Fruit fly (Drosophila melanogaster) whole organism, embryonic: Measurements from ENCODE around the gene Tim9b.
A peak's percentile ranks its signal among the peaks of the same experiment; 100 is the strongest.

Source experiments
- Abd-B ChIP-seq: fragments of 200-800 bp; sonication (Bioruptor generic); optimal IDR thresholded peaks from 2 replicates; lab custom pipeline; 2018; ENCODE audit warnings: missing biosample characterization, mild to moderate bottlenecking, missing genetic modification characterization, moderate library complexity
- Asciz ChIP-seq: fragments of 200-800 bp; sonication (Bioruptor generic); optimal IDR thresholded peaks from 2 replicates; lab custom pipeline; 2017; ENCODE audit warnings: missing biosample characterization, mild to moderate bottlenecking, missing genetic modification characterization, missing genetic modification reagents
- BEAF-32 ChIP-seq: fragments of 200-800 bp; sonication (Bioruptor generic); optimal IDR thresholded peaks from 3 replicates; lab custom pipeline; 2017; ENCODE audit warnings: missing biosample characterization, missing genetic modification characterization, mild to moderate bottlenecking, moderate library complexity, missing genetic modification reagents
- CG1024 ChIP-seq: fragments of 200-800 bp; sonication (Bioruptor generic); IDR thresholded peaks from 2 replicates; pipeline ENCODE4 v1.3.6; 2022; ENCODE audit warnings: missing biosample characterization, missing genetic modification characterization
- CG11560 ChIP-seq: fragments of 200-800 bp; sonication (Bioruptor generic); IDR thresholded peaks from 3 replicates; pipeline ENCODE4 v1.3.6; 2022; ENCODE audit warnings: missing biosample characterization, missing genetic modification characterization
- CG13287 ChIP-seq: fragments of 200-800 bp; sonication (Bioruptor generic); IDR thresholded peaks from 2 replicates; pipeline ENCODE4 v1.3.6; 2022; ENCODE audit warnings: missing biosample characterization, missing genetic modification characterization; ENCODE audit not compliant: partially characterized antibody
- CG14441 ChIP-seq: fragments of 200-800 bp; sonication (Bioruptor generic); IDR thresholded peaks from 2 replicates; pipeline ENCODE4 v1.3.6; 2022; ENCODE audit warnings: missing biosample characterization, missing genetic modification characterization
- CG15073 ChIP-seq: fragments of 200-800 bp; sonication (Bioruptor generic); optimal IDR thresholded peaks from 2 replicates; lab custom pipeline; 2016; ENCODE audit warnings: missing biosample characterization, missing genetic modification characterization
- CG18262 ChIP-seq: fragments of 200-800 bp; optimal IDR thresholded peaks from 3 replicates; lab custom pipeline; 2019; ENCODE audit warnings: missing biosample characterization, mild to moderate bottlenecking, missing genetic modification characterization, moderate library complexity
- CG18619 ChIP-seq: fragments of 200-800 bp; sonication (Bioruptor generic); optimal IDR thresholded peaks from 3 replicates; lab custom pipeline; 2017; ENCODE audit warnings: missing biosample characterization, mild to moderate bottlenecking, missing genetic modification characterization
- CG3065 ChIP-seq: fragments of 200-800 bp; sonication (Bioruptor generic); optimal IDR thresholded peaks from 2 replicates; lab custom pipeline; 2016; ENCODE audit warnings: missing biosample characterization, missing genetic modification characterization
- CG32532 ChIP-seq: fragments of 200-800 bp; sonication (Bioruptor generic); IDR thresholded peaks from 2 replicates; pipeline ENCODE4 v1.3.6; 2022; ENCODE audit warnings: missing biosample characterization, missing genetic modification characterization
- CG3726 ChIP-seq: fragments of 200-800 bp; sonication (Bioruptor generic); IDR thresholded peaks from 3 replicates; pipeline ENCODE4, ENCODE4 v1.3.6; 2022; ENCODE audit warnings: missing biosample characterization, missing genetic modification characterization
- CG3995 ChIP-seq: fragments of 200-800 bp; sonication (Bioruptor generic); optimal IDR thresholded peaks from 3 replicates; lab custom pipeline; 2016; ENCODE audit warnings: missing biosample characterization, missing genetic modification characterization
- CG4617 ChIP-seq: fragments of 200-800 bp; sonication (Bioruptor generic); optimal IDR thresholded peaks from 3 replicates; lab custom pipeline; 2016; ENCODE audit warnings: missing biosample characterization, missing genetic modification characterization, borderline replicate concordance
- CG6254 ChIP-seq: fragments of 200-800 bp; sonication (Bioruptor generic); optimal IDR thresholded peaks from 3 replicates; lab custom pipeline; 2017; ENCODE audit warnings: mild to moderate bottlenecking, missing biosample characterization, missing genetic modification reagents, missing genetic modification characterization
- CG8089 ChIP-seq: fragments of 200-800 bp; sonication (Bioruptor generic); optimal IDR thresholded peaks from 3 replicates; lab custom pipeline; 2016; ENCODE audit warnings: missing biosample characterization, missing genetic modification characterization
- CG8388 ChIP-seq: fragments of 200-800 bp; sonication (Bioruptor generic); optimal IDR thresholded peaks from 2 replicates; lab custom pipeline; 2019; ENCODE audit warnings: missing biosample characterization, mild to moderate bottlenecking, missing genetic modification characterization, moderate library complexity
- Dll ChIP-seq: fragments of 200-800 bp; sonication (Bioruptor generic); IDR thresholded peaks from 4 replicates; pipeline ENCODE4 v1.3.6; 2022; ENCODE audit warnings: missing biosample characterization, missing genetic modification characterization; ENCODE audit not compliant: partially characterized antibody
- E2f1 ChIP-seq: fragments of 200-800 bp; sonication (Bioruptor generic); IDR thresholded peaks from 2 replicates; pipeline ENCODE4 v1.3.6; 2022; ENCODE audit warnings: missing biosample characterization, missing genetic modification characterization
- Elba2 ChIP-seq: fragments of 200-800 bp; sonication (Bioruptor generic); optimal IDR thresholded peaks from 3 replicates; lab custom pipeline; 2016; ENCODE audit warnings: missing biosample characterization, missing genetic modification characterization
- Fer1 ChIP-seq: fragments of 200-800 bp; sonication (Bioruptor generic); optimal IDR thresholded peaks from 2 replicates; lab custom pipeline; 2017; ENCODE audit warnings: missing biosample characterization, mild to moderate bottlenecking, missing genetic modification characterization
- Fer2 ChIP-seq: fragments of 200-800 bp; sonication (Bioruptor generic); optimal IDR thresholded peaks from 2 replicates; lab custom pipeline; 2018; ENCODE audit warnings: missing biosample characterization, mild to moderate bottlenecking, missing genetic modification characterization, moderate library complexity
- HLH3B ChIP-seq: fragments of 200-800 bp; sonication (Bioruptor generic); IDR thresholded peaks from 2 replicates; pipeline ENCODE4 v1.3.6; 2022; ENCODE audit warnings: missing biosample characterization, missing genetic modification characterization
- HLH4C ChIP-seq: fragments of 200-800 bp; sonication (Bioruptor generic); IDR thresholded peaks from 3 replicates; pipeline ENCODE4 v1.3.6; 2022; ENCODE audit warnings: missing biosample characterization, missing genetic modification characterization; ENCODE audit not compliant: partially characterized antibody
- HLHmδ ChIP-seq: fragments of 200-800 bp; sonication (Bioruptor generic); optimal IDR thresholded peaks from 2 replicates; lab custom pipeline; 2018; ENCODE audit warnings: missing biosample characterization, mild to moderate bottlenecking, missing genetic modification characterization, moderate library complexity
- Hr3 ChIP-seq: fragments of 200-800 bp; sonication (Bioruptor generic); optimal IDR thresholded peaks from 3 replicates; lab custom pipeline; 2016; ENCODE audit warnings: missing biosample characterization, missing genetic modification characterization
- Kr ChIP-seq: fragments of 200-800 bp; sonication (Bioruptor generic); optimal IDR thresholded peaks from 2 replicates; lab custom pipeline; 2017; ENCODE audit warnings: missing biosample characterization, mild to moderate bottlenecking, missing genetic modification characterization
- MBD-R2 ChIP-seq: fragments of 200-800 bp; sonication (Bioruptor generic); IDR thresholded peaks from 2 replicates; pipeline ENCODE4 v1.3.6; 2022; ENCODE audit warnings: missing biosample characterization, missing genetic modification characterization
- Mad ChIP-seq: fragments of 200-800 bp; sonication (Bioruptor generic); optimal IDR thresholded peaks from 2 replicates; lab custom pipeline; 2016; ENCODE audit warnings: missing biosample characterization, missing genetic modification characterization
- Max ChIP-seq: fragments of 200-800 bp; sonication (Bioruptor generic); optimal IDR thresholded peaks from 2 replicates; lab custom pipeline; 2016; ENCODE audit warnings: missing biosample characterization, mild to moderate bottlenecking, missing genetic modification characterization
- Mes4 ChIP-seq: fragments of 200-800 bp; sonication (Bioruptor generic); optimal IDR thresholded peaks from 2 replicates; lab custom pipeline; 2016; ENCODE audit warnings: missing biosample characterization, missing genetic modification characterization
- Nf-YB ChIP-seq: fragments of 200-800 bp; sonication (Bioruptor generic); optimal IDR thresholded peaks from 3 replicates; lab custom pipeline; 2019; ENCODE audit warnings: missing biosample characterization, mild to moderate bottlenecking, missing genetic modification characterization, moderate library complexity
- Side ChIP-seq: fragments of 200-800 bp; sonication (Bioruptor generic); optimal IDR thresholded peaks from 2 replicates; lab custom pipeline; 2016; ENCODE audit warnings: missing biosample characterization, missing genetic modification characterization
- Sox100B ChIP-seq: fragments of 200-800 bp; sonication (Bioruptor generic); optimal IDR thresholded peaks from 3 replicates; lab custom pipeline; 2018; ENCODE audit warnings: missing biosample characterization, mild to moderate bottlenecking, missing genetic modification characterization
- Vsx1 ChIP-seq: fragments of 200-800 bp; sonication (Bioruptor generic); optimal IDR thresholded peaks from 2 replicates; lab custom pipeline; 2017; ENCODE audit warnings: missing biosample characterization, mild to moderate bottlenecking, missing genetic modification characterization, missing genetic modification reagents
- ac ChIP-seq: fragments of 200-800 bp; sonication (Bioruptor generic); optimal IDR thresholded peaks from 3 replicates; lab custom pipeline; 2017; ENCODE audit warnings: missing biosample characterization, mild to moderate bottlenecking, missing genetic modification characterization
- emc ChIP-seq: fragments of 200-800 bp; sonication (Bioruptor generic); optimal IDR thresholded peaks from 2 replicates; lab custom pipeline; 2016; ENCODE audit warnings: missing biosample characterization, missing genetic modification characterization
- fd96Cb ChIP-seq: fragments of 200-800 bp; sonication (Bioruptor generic); optimal IDR thresholded peaks from 2 replicates; lab custom pipeline; 2018; ENCODE audit warnings: missing biosample characterization, mild to moderate bottlenecking, missing genetic modification characterization, moderate library complexity
- gce ChIP-seq: fragments of 200-800 bp; sonication (Bioruptor generic); IDR thresholded peaks from 3 replicates; pipeline ENCODE4 v1.3.6; 2022; ENCODE audit warnings: missing biosample characterization, missing genetic modification characterization
- gt ChIP-seq: fragments of 200-800 bp; sonication (Bioruptor generic); IDR thresholded peaks from 2 replicates; pipeline ENCODE4 v1.3.6; 2022; ENCODE audit warnings: missing biosample characterization, missing genetic modification characterization
- h ChIP-seq: fragments of >200 bp; optimal IDR thresholded peaks from 2 replicates; lab custom pipeline; 2017
- mld ChIP-seq: fragments of 200-800 bp; sonication (Bioruptor generic); IDR thresholded peaks from 3 replicates; pipeline ENCODE4 v1.3.6; 2022; ENCODE audit warnings: missing biosample characterization, missing genetic modification characterization; ENCODE audit not compliant: partially characterized antibody
- p53 ChIP-seq: fragments of 200-800 bp; sonication (Bioruptor generic); optimal IDR thresholded peaks from 2 replicates; lab custom pipeline; 2016; ENCODE audit warnings: missing biosample characterization, missing genetic modification characterization
- sens-2 ChIP-seq: fragments of 200-800 bp; sonication (Bioruptor generic); IDR thresholded peaks from 2 replicates; pipeline ENCODE4 v1.3.6; 2022; ENCODE audit warnings: missing biosample characterization, missing genetic modification characterization
- slou ChIP-seq: fragments of 200-800 bp; sonication (Bioruptor generic); optimal IDR thresholded peaks from 3 replicates; lab custom pipeline; 2016; ENCODE audit warnings: missing biosample characterization, missing genetic modification characterization
- sug ChIP-seq: fragments of 200-800 bp; optimal IDR thresholded peaks from 2 replicates; lab custom pipeline; 2019; ENCODE audit warnings: missing biosample characterization, mild to moderate bottlenecking, missing genetic modification characterization, moderate library complexity
- vnd ChIP-seq: fragments of 200-800 bp; sonication (Bioruptor generic); IDR thresholded peaks from 3 replicates; pipeline ENCODE4 v1.3.6; 2022; ENCODE audit warnings: missing biosample characterization, missing genetic modification characterization; ENCODE audit not compliant: partially characterized antibody
- wek ChIP-seq: fragments of 200-800 bp; sonication (Bioruptor generic); optimal IDR thresholded peaks from 3 replicates; lab custom pipeline; 2018; ENCODE audit warnings: missing biosample characterization, mild to moderate bottlenecking, missing genetic modification characterization, moderate library complexity

Tim9b gene

dm6 chrX:19651757-19652419 lies 33.6 kb upstream of the Tim9b start, which contains the start of the genes Ranbp21 and Elys (continued):
- TF ChIP-seq CG32532 (GFP tag; lab: Robert Waterston, UW) (peak; percentile 40; the same call in 1 of the 2 replicates), CG4617 (GFP tag; lab: Kevin White, UChicago) (peak; percentile 20), p53 (peak; percentile 35), fd96Cb (peak; percentile 14), sug (tag; lab: Kevin White, UChicago) (no peak), Kr (no peak), mld (GFP tag; lab: Robert Waterston, UW) (no peak), CG18262 (tag; lab: Kevin White, UChicago) (no peak), Mes4 (peak; percentile 61), CG13287 (peak; percentile 55), emc (GFP tag; lab: Kevin White, UChicago) (no peak), Hr3 (GFP tag; lab: Kevin White, UChicago) (peak; percentile 46), gt (GFP tag; lab: Robert Waterston, UW) (no peak), Elba2 (no peak), CG3726 (GFP tag; lab: Robert Waterston, UW) (no peak), HLHmδ (GFP tag; lab: Kevin White, UChicago) (no peak), Fer2 (no peak), CG14441 (peak; percentile 55; the same call in 1 of the 2 replicates), CG6254 (no peak), h (no peak), Nf-YB (no peak), Abd-B (GFP tag; lab: Kevin White, UChicago) (peak; percentile 37), Side (GFP tag; lab: Kevin White, UChicago) (peak; percentile 43), MBD-R2 (GFP tag; lab: Robert Waterston, UW) (peak; percentile 68), CG15073 (no peak), Fer1 (GFP tag; lab: Kevin White, UChicago) (no peak), HLH4C (GFP tag; lab: Robert Waterston, UW) (no peak; the same call in none of the 3 replicates), ac (GFP tag; lab: Kevin White, UChicago) (no peak), CG3065 (GFP tag; lab: Kevin White, UChicago) (no peak), CG8089 (peak; percentile 38), CG8388 (GFP tag; lab: Kevin White, UChicago) (peak; percentile 20), Sox100B (GFP tag; lab: Kevin White, UChicago) (no peak), Asciz (no peak), Mad (peak; percentile 62), wek (GFP tag; lab: Kevin White, UChicago) (no peak), slou (GFP tag; lab: Kevin White, UChicago) (no peak), vnd (GFP tag; lab: Robert Waterston, UW) (0 out of 3 replicates have a peak, but pooled peaks have one; percentile 46), CG11560 (tag; lab: Robert Waterston, UW) (peak; percentile 37; the same call in 1 of the 3 replicates), CG3995 (GFP tag; lab: Kevin White, UChicago) (no peak), CG1024 (peak; percentile 31; the same call in 1 of the 2 replicates), CG18619 (GFP tag; lab: Kevin White, UChicago) (peak; percentile 26), sens-2 (no peak), HLH3B (GFP tag; lab: Robert Waterston, UW) (peak; percentile 25; the same call in 1 of the 2 replicates), Max (GFP tag; lab: Kevin White, UChicago) (peak; percentile 64), BEAF-32 (GFP tag; lab: Kevin White, UChicago) (peak; percentile 74), Vsx1 (no peak), Dll (GFP tag; lab: Robert Waterston, UW) (peak; percentile 31; the same call in 1 of the 4 replicates), E2f1 (GFP tag; lab: Robert Waterston, UW) (peak; percentile 42; the same call in 1 of the 2 replicates), gce (GFP tag; lab: Robert Waterston, UW) (no peak)
